Worm (Caenorhabditis elegans) whole organism, L4 larva: ENCODE results near the gene E02H4.2.

Experiments used
- F10B5.3 ChIP-seq: sonication (generic microtip); optimal IDR thresholded peaks from 2 replicates; lab custom pipeline; 2016; ENCODE audit warnings: mild to moderate bottlenecking, missing genetic modification characterization, missing compliant biosample characterization
- F26F4.8 ChIP-seq: fragments of 200-800 bp; sonication (Bioruptor generic); conservative IDR thresholded peaks from 2 replicates; pipeline ENCODE4 v1.3.6; 2022; ENCODE audit warnings: missing genetic modification characterization, missing compliant biosample characterization
- F44E2.7 ChIP-seq: fragments of 200-800 bp; sonication (Bioruptor generic); IDR thresholded peaks from 2 replicates; pipeline ENCODE4 v2.1.2; 2022; ENCODE audit warnings: missing genetic modification characterization, missing compliant biosample characterization
- R02D3.7 ChIP-seq: fragments of 150-350 bp; sonication (generic microtip); optimal IDR thresholded peaks from 3 replicates; lab custom pipeline; 2014; ENCODE audit warnings: missing biosample characterization, missing genetic modification characterization
- T20F7.1 ChIP-seq: fragments of 200-800 bp; sonication (Bioruptor generic); optimal IDR thresholded peaks from 2 replicates; lab custom pipeline; 2018; ENCODE audit warnings: mild to moderate bottlenecking, missing genetic modification characterization, missing compliant biosample characterization
- ZK337.2 ChIP-seq: fragments of 200-800 bp; sonication (Bioruptor generic); IDR thresholded peaks from 2 replicates; pipeline ENCODE4 v1.3.6; 2022; ENCODE audit warnings: missing genetic modification reagents, missing genetic modification characterization, missing compliant biosample characterization
- aha-1 ChIP-seq: fragments of 150-350 bp; peaks from one replicate; lab custom pipeline; 2014; ENCODE audit warnings: missing biosample characterization, missing genetic modification characterization
- aly-2 ChIP-seq: sonication (generic microtip); optimal IDR thresholded peaks from 2 replicates; lab custom pipeline; 2018; ENCODE audit warnings: missing biosample characterization, missing genetic modification characterization
- ceh-20 ChIP-seq: fragments of 200-800 bp; sonication (Bioruptor generic); IDR thresholded peaks from 2 replicates; pipeline ENCODE4 v1.3.6; 2022; ENCODE audit warnings: missing genetic modification reagents, missing genetic modification characterization, missing compliant biosample characterization
- ceh-28 ChIP-seq: fragments of 150-350 bp; optimal IDR thresholded peaks from 2 replicates; lab custom pipeline; 2014; ENCODE audit warnings: missing biosample characterization, missing genetic modification reagents, missing genetic modification characterization
- ceh-44 ChIP-seq: fragments of 200-800 bp; sonication (Bioruptor generic); IDR thresholded peaks from 2 replicates; pipeline ENCODE4 v1.3.6; 2022; ENCODE audit warnings: missing genetic modification reagents, missing genetic modification characterization, missing compliant biosample characterization
- cey-2 ChIP-seq: sonication (generic microtip); optimal IDR thresholded peaks from 3 replicates; lab custom pipeline; 2017; ENCODE audit warnings: missing genetic modification characterization, mild to moderate bottlenecking, missing compliant biosample characterization, antibody characterized with exemption, borderline replicate concordance; ENCODE audit not compliant: insufficient read depth
- ctbp-1 ChIP-seq: fragments of 200-800 bp; sonication (Bioruptor generic); IDR thresholded peaks from 2 replicates; pipeline ENCODE4 v1.3.6; 2022; ENCODE audit warnings: missing genetic modification reagents, missing genetic modification characterization, missing compliant biosample characterization
- daf-12 ChIP-seq: fragments of 150-350 bp; optimal IDR thresholded peaks from 2 replicates; lab custom pipeline; 2014; ENCODE audit warnings: missing biosample characterization, missing genetic modification reagents, missing genetic modification characterization
- daf-19 ChIP-seq: fragments of 200-800 bp; sonication (Bioruptor generic); conservative IDR thresholded peaks from 2 replicates; pipeline ENCODE4 v1.3.6; 2022; ENCODE audit warnings: missing genetic modification characterization, missing compliant biosample characterization
- dmd-6 ChIP-seq: fragments of 200-800 bp; sonication (Bioruptor generic); IDR thresholded peaks from 2 replicates; pipeline ENCODE4 v1.3.6; 2022; ENCODE audit warnings: missing genetic modification reagents, missing genetic modification characterization, missing compliant biosample characterization
- dmd-8 ChIP-seq: fragments of 200-800 bp; sonication (Bioruptor generic); IDR thresholded peaks from 2 replicates; pipeline ENCODE4 v1.3.6; 2022; ENCODE audit warnings: missing genetic modification characterization, missing compliant biosample characterization
- duxl-1 ChIP-seq: sonication (generic microtip); optimal IDR thresholded peaks from 2 replicates; lab custom pipeline; 2016; ENCODE audit warnings: mild to moderate bottlenecking, missing genetic modification characterization, moderate library complexity, missing compliant biosample characterization; ENCODE audit not compliant: poor library complexity
- dve-1 ChIP-seq: sonication (generic microtip); optimal IDR thresholded peaks from 2 replicates; lab custom pipeline; 2017; ENCODE audit warnings: antibody characterized with exemption, mild to moderate bottlenecking, missing genetic modification characterization, missing compliant biosample characterization; ENCODE audit not compliant: insufficient read depth
- fkh-10 ChIP-seq: fragments of 150-350 bp; optimal IDR thresholded peaks from 2 replicates; lab custom pipeline; 2014; ENCODE audit warnings: missing biosample characterization, missing genetic modification reagents, missing genetic modification characterization
- hif-1 ChIP-seq, 2 experiments: sonication (generic microtip); optimal IDR thresholded peaks; 2 replicates each; lab custom pipeline; 2016 to 2017; ENCODE audit warnings: missing compliant biosample characterization in 2 of 2, missing genetic modification characterization in 2 of 2, missing genetic modification reagents in 2 of 2, missing genotype in 2 of 2, mild to moderate bottlenecking in 1 of 2
- hlh-30 ChIP-seq: sonication (generic microtip); optimal IDR thresholded peaks from 2 replicates; lab custom pipeline; 2017; ENCODE audit warnings: antibody characterized with exemption, mild to moderate bottlenecking, missing genetic modification characterization, missing compliant biosample characterization; ENCODE audit not compliant: insufficient read depth
- hmg-1.1 ChIP-seq: fragments of 200-800 bp; sonication (Bioruptor generic); IDR thresholded peaks from 2 replicates; pipeline ENCODE4 v1.3.6; 2022; ENCODE audit warnings: missing genetic modification reagents, missing genetic modification characterization, missing compliant biosample characterization
- jun-1 ChIP-seq: fragments of 150-350 bp; optimal IDR thresholded peaks from 2 replicates; lab custom pipeline; 2014; ENCODE audit warnings: missing biosample characterization, missing genetic modification reagents, missing genetic modification characterization
- lim-7 ChIP-seq: fragments of 200-800 bp; sonication (Bioruptor generic); IDR thresholded peaks from 2 replicates; pipeline ENCODE4 v1.3.6; 2022; ENCODE audit warnings: missing genetic modification characterization, missing compliant biosample characterization
- lin-13 ChIP-seq: fragments of 150-350 bp; optimal IDR thresholded peaks from 2 replicates; lab custom pipeline; 2014; ENCODE audit warnings: missing biosample characterization, missing genetic modification reagents, missing genetic modification characterization
- lin-38 ChIP-seq: fragments of 200-800 bp; sonication (Bioruptor generic); IDR thresholded peaks from 2 replicates; pipeline ENCODE4 v1.3.6; 2022; ENCODE audit warnings: missing genetic modification reagents, missing genetic modification characterization, missing compliant biosample characterization
- lir-3 ChIP-seq: sonication (generic microtip); optimal IDR thresholded peaks from 2 replicates; lab custom pipeline; 2016; ENCODE audit warnings: mild to moderate bottlenecking, missing genetic modification characterization, missing compliant biosample characterization
- lsy-2 ChIP-seq, 2 experiments: fragments of 150-350 bp in 1 of 2; sonication (generic microtip) in 1 of 2; optimal IDR thresholded peaks; 2 replicates each; lab custom pipeline; 2014 to 2017; ENCODE audit warnings: missing biosample characterization in 2 of 2, missing genetic modification characterization in 2 of 2
- mep-1 ChIP-seq: fragments of 150-350 bp; sonication (generic microtip); optimal IDR thresholded peaks from 3 replicates; lab custom pipeline; 2014; ENCODE audit warnings: missing biosample characterization, missing genetic modification characterization
- mxl-2 ChIP-seq: fragments of 200-800 bp; sonication (Bioruptor generic); conservative IDR thresholded peaks from 2 replicates; pipeline ENCODE4 v1.3.6; 2022; ENCODE audit warnings: missing genetic modification reagents, missing genetic modification characterization, missing compliant biosample characterization
- nhr-111 ChIP-seq: fragments of 200-800 bp; sonication (Bioruptor generic); optimal IDR thresholded peaks from 2 replicates; lab custom pipeline; 2018; ENCODE audit warnings: mild to moderate bottlenecking, missing genetic modification characterization, missing compliant biosample characterization
- nhr-28 ChIP-seq: fragments of 150-350 bp; optimal IDR thresholded peaks from 2 replicates; lab custom pipeline; 2014; ENCODE audit warnings: missing biosample characterization, missing genetic modification characterization
- nhr-42 ChIP-seq: fragments of 200-800 bp; sonication (Bioruptor generic); IDR thresholded peaks from 2 replicates; pipeline ENCODE4 v1.3.6; 2022; ENCODE audit warnings: missing genetic modification characterization, missing compliant biosample characterization
- pha-4 ChIP-seq, 2 experiments: fragments of 150-350 bp in 1 of 2; fragments of 200-800 bp in 1 of 2; sonication (Bioruptor generic) in 1 of 2; IDR thresholded peaks in 1 of 2; optimal IDR thresholded peaks in 1 of 2; 2 replicates each; pipeline versions ENCODE4 v1.3.6 to Lab custom; 2014 to 2022; ENCODE audit warnings: missing genetic modification characterization in 2 of 2, missing genetic modification reagents in 2 of 2, missing biosample characterization in 1 of 2, missing compliant biosample characterization in 1 of 2
- pqm-1 ChIP-seq: sonication (generic microtip); optimal IDR thresholded peaks from 2 replicates; lab custom pipeline; 2017; ENCODE audit warnings: missing biosample characterization, missing genetic modification characterization
- sdz-12 ChIP-seq: fragments of 200-800 bp; sonication (Bioruptor generic); optimal IDR thresholded peaks from 2 replicates; lab custom pipeline; 2018; ENCODE audit warnings: mild to moderate bottlenecking, missing genetic modification characterization, missing compliant biosample characterization
- skn-1 ChIP-seq: fragments of 150-350 bp; optimal IDR thresholded peaks from 2 replicates; lab custom pipeline; 2014; ENCODE audit warnings: missing biosample characterization, missing genetic modification characterization
- tag-97 ChIP-seq: fragments of 200-800 bp; sonication (Bioruptor generic); IDR thresholded peaks from 2 replicates; pipeline ENCODE4 v1.3.6; 2022; ENCODE audit warnings: missing genetic modification characterization, missing compliant biosample characterization
- tra-1 ChIP-seq: fragments of 200-800 bp; sonication (Bioruptor generic); IDR thresholded peaks from 2 replicates; pipeline ENCODE4 v1.3.6; 2022; ENCODE audit warnings: missing genetic modification reagents, missing genetic modification characterization, missing compliant biosample characterization
- unc-130 ChIP-seq: sonication (generic microtip); optimal IDR thresholded peaks from 2 replicates; lab custom pipeline; 2016; ENCODE audit warnings: missing genetic modification reagents, missing genetic modification characterization, missing compliant biosample characterization
- zfp-2 ChIP-seq: sonication (generic microtip); optimal IDR thresholded peaks from 2 replicates; lab custom pipeline; 2016; ENCODE audit warnings: mild to moderate bottlenecking, missing genetic modification characterization, missing compliant biosample characterization
- zfp-3 ChIP-seq: fragments of 200-800 bp; sonication (Bioruptor generic); conservative IDR thresholded peaks from 2 replicates; pipeline ENCODE4 v1.3.6; 2022; ENCODE audit warnings: missing genetic modification reagents, missing genetic modification characterization, missing compliant biosample characterization
- ztf-11 ChIP-seq: fragments of 150-350 bp; optimal IDR thresholded peaks from 2 replicates; lab custom pipeline; 2014; ENCODE audit warnings: missing biosample characterization, missing genetic modification characterization
- ztf-7 ChIP-seq: fragments of 150-350 bp; optimal IDR thresholded peaks from 2 replicates; lab custom pipeline; 2014; ENCODE audit warnings: missing biosample characterization, missing genetic modification characterization

The E02H4.2 gene

ce11 chrX:14320298-14320697 is 38.9 kb upstream of the E02H4.2 start, which contains the start of gene C11H1.9:
TSS of gene C11H1.9 (minus strand) at chrX:14320398.
- TF ChIP-seq hlh-30 (tag; lab: Kevin White, UChicago), result no peak
- TF ChIP-seq aha-1, result peak; percentile 39
- no peak for TF ChIP-seq lsy-2 (tag; optimal IDR thresholded peaks at IDR 0.05; lab: Kevin White, UChicago)

ce11 chrX:14316132-14316531 is 34.7 kb upstream of the E02H4.2 start:
- TF ChIP-seq fkh-10 (peak; percentile 24), zfp-3 (GFP tag; lab: Robert Waterston, UW) (no peak), ceh-20 (GFP tag; lab: Robert Waterston, UW) (no peak)
- TF ChIP-seq, all 104 proteins: peak for 1

DNA sequence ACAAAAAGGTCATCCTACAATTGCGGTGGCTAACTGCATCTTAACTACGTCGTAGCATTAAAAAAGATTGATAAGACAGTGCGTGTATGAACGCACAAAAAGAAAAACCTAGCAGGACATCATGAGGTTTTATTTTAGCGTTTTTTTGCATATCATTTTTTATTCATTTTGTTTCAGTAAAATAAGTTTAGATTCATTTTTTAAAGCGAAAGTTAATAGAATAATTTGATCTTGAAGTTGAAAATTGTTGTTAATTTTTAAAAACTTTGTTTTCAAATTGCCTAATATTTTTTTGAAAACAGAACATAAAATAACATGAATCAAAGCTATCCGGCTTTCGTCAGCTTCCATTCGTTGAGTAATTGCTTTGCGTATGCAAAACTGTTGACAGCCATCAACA is 32.2 kb upstream of the E02H4.2 start, which contains the start of gene prx-1:
Gene prx-1 (plus strand): TSS at position 301 of the 400 bp plus-strand sequence.
- TF ChIP-seq nhr-42 (GFP tag; lab: Robert Waterston, UW), result no peak
- TF ChIP-seq nhr-28 (tag; lab: Kevin White, UChicago), result peak; percentile 62
- TF ChIP-seq pqm-1 (tag; lab: Kevin White, UChicago), result no peak
- no peak for TF ChIP-seq nhr-111
- TF ChIP-seq T20F7.1 (GFP tag; lab: Kevin White, UChicago), result no peak
- TF ChIP-seq ceh-28 (tag; lab: Kevin White, UChicago), result no peak
- no peak for TF ChIP-seq dmd-6 (GFP tag; lab: Robert Waterston, UW)
- peak; percentile 3 for TF ChIP-seq hlh-30 (tag; lab: Kevin White, UChicago)
- no peak for TF ChIP-seq zfp-3 (GFP tag; lab: Robert Waterston, UW)
- TF ChIP-seq hmg-1.1 (GFP tag; lab: Robert Waterston, UW), result no peak
- TF ChIP-seq cey-2, result no peak
- TF ChIP-seq dve-1, result peak; percentile 21
- TF ChIP-seq sdz-12 (GFP tag; lab: Kevin White, UChicago), result no peak
- TF ChIP-seq duxl-1 (tag; lab: Kevin White, UChicago), result no peak
- TF ChIP-seq daf-12 (tag; lab: Kevin White, UChicago), result no peak
- TF ChIP-seq ztf-11 (tag; lab: Kevin White, UChicago), result no peak
- no peak for TF ChIP-seq zfp-2 (tag; lab: Kevin White, UChicago)
- no peak for TF ChIP-seq tag-97 (GFP tag; lab: Robert Waterston, UW)
- TF ChIP-seq lin-13 (GFP tag; lab: Kevin White, UChicago), result no peak
- TF ChIP-seq lim-7, result no peak
- TF ChIP-seq ctbp-1, result no peak
- no peak for TF ChIP-seq F44E2.7
- no peak for TF ChIP-seq unc-130 (GFP tag; lab: Kevin White, UChicago)
- TF ChIP-seq ceh-44 (GFP tag; lab: Robert Waterston, UW), result no peak
- TF ChIP-seq hif-1 (tag; optimal IDR thresholded peaks at IDR 0.05; lab: Kevin White, UChicago), result no peak

DNA sequence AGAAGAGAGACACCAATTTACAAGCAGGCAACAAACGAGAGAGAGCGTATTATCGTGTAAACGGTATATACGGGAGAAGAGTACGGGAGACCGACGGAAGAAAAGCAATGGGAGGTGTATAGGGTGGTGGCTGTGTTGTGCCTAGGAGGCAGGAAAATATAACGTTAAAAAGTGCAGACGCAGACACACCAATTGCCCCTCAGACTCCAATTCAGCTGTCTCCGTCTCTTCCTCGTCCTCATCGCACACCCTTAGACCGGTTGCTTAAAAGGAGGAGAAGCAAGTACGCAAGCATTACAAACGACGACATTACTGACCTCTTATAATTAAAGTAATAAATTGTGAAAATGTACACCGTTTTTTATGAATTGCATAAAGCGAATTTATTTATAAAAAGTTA is 31.0 kb upstream of the E02H4.2 start:
- peak; percentile 42 for TF ChIP-seq lin-38 (GFP tag; lab: Robert Waterston, UW)
- no peak for TF ChIP-seq skn-1
- TF ChIP-seq lir-3 (tag; lab: Kevin White, UChicago), result no peak
- TF ChIP-seq nhr-28 (tag; lab: Kevin White, UChicago), result peak; percentile 97
- peak; percentile 93 for TF ChIP-seq mep-1 (tag; lab: Kevin White, UChicago)
- TF ChIP-seq duxl-1 (tag; lab: Kevin White, UChicago), result peak; percentile 44
- no peak for TF ChIP-seq mxl-2
- no peak for TF ChIP-seq tra-1 (GFP tag; lab: Robert Waterston, UW)
- TF ChIP-seq R02D3.7 (tag; lab: Kevin White, UChicago), result no peak
- TF ChIP-seq lsy-2 (tag; optimal IDR thresholded peaks at IDR 0.05; lab: Kevin White, UChicago), result peak; percentile 89 to 95
- no peak for TF ChIP-seq F26F4.8
- TF ChIP-seq F10B5.3 (tag; lab: Kevin White, UChicago), result no peak
- TF ChIP-seq dmd-8 (GFP tag; lab: Robert Waterston, UW), result no peak
- peak; percentile 62 for TF ChIP-seq ztf-7 (tag; lab: Kevin White, UChicago)
- no peak for TF ChIP-seq aly-2 (tag; lab: Kevin White, UChicago)
- TF ChIP-seq hmg-1.1 (GFP tag; lab: Robert Waterston, UW), result peak; percentile 82
- TF ChIP-seq ceh-28 (tag; lab: Kevin White, UChicago), result no peak
- no peak for TF ChIP-seq nhr-42 (GFP tag; lab: Robert Waterston, UW)
- TF ChIP-seq ctbp-1, result peak; percentile 72; the same call in 1 of the 2 replicates
- 0 out of 2 replicates have a peak, but pooled peaks have one; percentile 7 for TF ChIP-seq pha-4 (GFP tag; IDR thresholded peaks at IDR 0.05; lab: Robert Waterston, UW)
- TF ChIP-seq pha-4 (tag; optimal IDR thresholded peaks at IDR 0.05; lab: Kevin White, UChicago), result peak; percentile 25
- TF ChIP-seq ZK337.2 (GFP tag; lab: Robert Waterston, UW), result no peak
- TF ChIP-seq daf-19 (GFP tag; lab: Robert Waterston, UW), result no peak
- peak; percentile 3 for TF ChIP-seq jun-1 (tag; lab: Kevin White, UChicago)
